Worm (Caenorhabditis elegans) whole organism, mixed stage, embryonic: ENCODE results near the gene H39E23.3.

Source experiments
- ceh-43 ChIP-seq: fragments of 200-800 bp; sonication (Bioruptor generic); optimal IDR thresholded peaks from 2 replicates; lab custom pipeline; 2018; ENCODE audit warnings: mild to moderate bottlenecking, missing genetic modification characterization, moderate library complexity, missing compliant biosample characterization
- ceh-83 ChIP-seq: fragments of 200-800 bp; sonication (Bioruptor generic); optimal IDR thresholded peaks from 2 replicates; lab custom pipeline; 2018; ENCODE audit warnings: mild to moderate bottlenecking, missing genetic modification characterization, missing compliant biosample characterization
- cnd-1 ChIP-seq: fragments of 200-800 bp; sonication (Bioruptor generic); optimal IDR thresholded peaks from 2 replicates; lab custom pipeline; 2018; ENCODE audit warnings: mild to moderate bottlenecking, missing genetic modification characterization, missing compliant biosample characterization
- drap-1 ChIP-seq: fragments of 200-800 bp; sonication (Bioruptor generic); optimal IDR thresholded peaks from 3 replicates; lab custom pipeline; 2018; ENCODE audit warnings: mild to moderate bottlenecking, missing genetic modification characterization, missing compliant biosample characterization
- lsy-2 ChIP-seq: fragments of 150-350 bp; optimal IDR thresholded peaks from 2 replicates; lab custom pipeline; 2014; ENCODE audit warnings: missing biosample characterization, missing genetic modification characterization
- mep-1 ChIP-seq: fragments of 150-350 bp; optimal IDR thresholded peaks from 2 replicates; lab custom pipeline; 2017; ENCODE audit warnings: missing biosample characterization, missing genetic modification reagents, missing genetic modification characterization, inconsistent platforms
- nhr-12 ChIP-seq: fragments of 150-350 bp; optimal IDR thresholded peaks from 2 replicates; lab custom pipeline; 2014; ENCODE audit warnings: missing biosample characterization, missing genetic modification characterization
- nhr-76 ChIP-seq: sonication (generic microtip); optimal IDR thresholded peaks from 2 replicates; lab custom pipeline; 2017; ENCODE audit warnings: missing biosample characterization, missing genetic modification characterization
- pha-4 ChIP-seq: fragments of 150-350 bp; optimal IDR thresholded peaks from 2 replicates; lab custom pipeline; 2018; ENCODE audit warnings: missing biosample characterization, missing genetic modification reagents, missing genetic modification characterization
- snpc-4 ChIP-seq: fragments of 150-350 bp; optimal IDR thresholded peaks from 2 replicates; lab custom pipeline; 2014; ENCODE audit warnings: missing biosample characterization, missing genetic modification characterization
- ztf-11 ChIP-seq: fragments of 150-350 bp; optimal IDR thresholded peaks from 2 replicates; lab custom pipeline; 2014; ENCODE audit warnings: missing biosample characterization, missing genetic modification characterization

- no peak for TF ChIP-seq ceh-43 (GFP tag; lab: Kevin White, UChicago)
- TF ChIP-seq ceh-83 (GFP tag; lab: Kevin White, UChicago), result no peak
- TF ChIP-seq lsy-2, result no peak
- no peak for TF ChIP-seq ztf-11
- TF ChIP-seq pha-4 (tag; lab: Kevin White, UChicago), result no peak
- no peak for TF ChIP-seq snpc-4 (tag; lab: Kevin White, UChicago)
- no peak for TF ChIP-seq cnd-1 (tag; lab: Kevin White, UChicago)
- no peak for TF ChIP-seq nhr-12 (tag; lab: Kevin White, UChicago)
- no peak for TF ChIP-seq drap-1 (GFP tag; lab: Kevin White, UChicago)
- TF ChIP-seq nhr-76 (tag; lab: Kevin White, UChicago), result no peak
- TF ChIP-seq mep-1 (tag; lab: Kevin White, UChicago), result no peak
Observed at ce11 chrV:14094953-14095352, 12.7 kb upstream of the H39E23.3 start.
